Worm (Caenorhabditis elegans) whole organism, L3 larva: Measurements from ENCODE around the gene C05C10.8.

Source experiments
- aly-2 ChIP-seq: fragments of 150-350 bp; optimal IDR thresholded peaks from 2 replicates; lab custom pipeline; 2014; ENCODE audit warnings: missing biosample characterization, missing genetic modification characterization
- ceh-82 ChIP-seq: fragments of 150-350 bp; optimal IDR thresholded peaks from 2 replicates; lab custom pipeline; 2014; ENCODE audit warnings: missing biosample characterization, missing genetic modification characterization
- egl-27 ChIP-seq: sonication (generic microtip); optimal IDR thresholded peaks from 4 replicates; lab custom pipeline; 2017; ENCODE audit warnings: missing biosample characterization, missing genetic modification reagents, missing genetic modification characterization
- fkh-10 ChIP-seq: sonication (generic microtip); optimal IDR thresholded peaks from 2 replicates; lab custom pipeline; 2017; ENCODE audit warnings: missing biosample characterization, missing genetic modification reagents, missing genetic modification characterization
- jun-1 ChIP-seq: fragments of 150-350 bp; optimal IDR thresholded peaks from 2 replicates; lab custom pipeline; 2014; ENCODE audit warnings: missing biosample characterization, missing genetic modification reagents, missing genetic modification characterization
- mdl-1 ChIP-seq: fragments of 150-350 bp; optimal IDR thresholded peaks from 2 replicates; lab custom pipeline; 2014; ENCODE audit warnings: missing biosample characterization, missing genetic modification characterization
- nfya-1 ChIP-seq: sonication (generic microtip); optimal IDR thresholded peaks from 2 replicates; lab custom pipeline; 2017; ENCODE audit warnings: missing genetic modification characterization, mild to moderate bottlenecking, missing compliant biosample characterization, antibody characterized with exemption, moderate library complexity; ENCODE audit not compliant: insufficient read depth
- nhr-28 ChIP-seq: fragments of 150-350 bp; optimal IDR thresholded peaks from 2 replicates; lab custom pipeline; 2014; ENCODE audit warnings: missing biosample characterization, missing genetic modification characterization
- nhr-76 ChIP-seq: fragments of 150-350 bp; sonication (generic microtip); optimal IDR thresholded peaks from 5 replicates; lab custom pipeline; 2014; ENCODE audit warnings: missing biosample characterization, missing genetic modification characterization
- skn-1 ChIP-seq: fragments of 150-350 bp; optimal IDR thresholded peaks from 2 replicates; lab custom pipeline; 2014; ENCODE audit warnings: missing biosample characterization, missing genetic modification characterization
- zag-1 ChIP-seq: fragments of 150-350 bp; optimal IDR thresholded peaks from 2 replicates; lab custom pipeline; 2014; ENCODE audit warnings: missing biosample characterization, missing genetic modification characterization
- ztf-11 ChIP-seq: fragments of 150-350 bp; optimal IDR thresholded peaks from 2 replicates; lab custom pipeline; 2014; ENCODE audit warnings: missing biosample characterization, missing genetic modification characterization
- ztf-4 ChIP-seq: fragments of 150-350 bp; optimal IDR thresholded peaks from 2 replicates; lab custom pipeline; 2014; ENCODE audit warnings: missing biosample characterization, missing genetic modification characterization

ce11 chrII:9891823-9892222 is 26.0 kb downstream of the C05C10.8 start:
- TF ChIP-seq zag-1, result no peak
- TF ChIP-seq aly-2 (tag; lab: Kevin White, UChicago), result no peak
- no peak for TF ChIP-seq nhr-76 (tag; lab: Kevin White, UChicago)
- no peak for TF ChIP-seq ceh-82 (tag; lab: Kevin White, UChicago)
- TF ChIP-seq ztf-4 (tag; lab: Kevin White, UChicago), result no peak
- TF ChIP-seq jun-1, result no peak
- no peak for TF ChIP-seq ztf-11 (tag; lab: Kevin White, UChicago)
- no peak for TF ChIP-seq nfya-1
- TF ChIP-seq mdl-1 (tag; lab: Kevin White, UChicago), result no peak
- no peak for TF ChIP-seq egl-27 (tag; lab: Kevin White, UChicago)
- TF ChIP-seq fkh-10 (GFP tag; lab: Kevin White, UChicago), result no peak
- TF ChIP-seq skn-1 (tag; lab: Kevin White, UChicago), result no peak
- TF ChIP-seq nhr-28 (tag; lab: Kevin White, UChicago), result no peak
